Worm (Caenorhabditis elegans) whole organism, mixed stage, embryonic: Measurements from ENCODE around the gene sri-42.

Experiments
- M03D4.4 ChIP-seq: sonication (generic microtip); optimal IDR thresholded peaks from 2 replicates; lab custom pipeline; 2017; ENCODE audit warnings: mild to moderate bottlenecking, missing genetic modification characterization, missing compliant biosample characterization
- ceh-39 ChIP-seq: fragments of 150-350 bp; optimal IDR thresholded peaks from 2 replicates; lab custom pipeline; 2014; ENCODE audit warnings: missing biosample characterization, missing genetic modification characterization
- ceh-43 ChIP-seq: fragments of 200-800 bp; sonication (Bioruptor generic); optimal IDR thresholded peaks from 2 replicates; lab custom pipeline; 2018; ENCODE audit warnings: mild to moderate bottlenecking, missing genetic modification characterization, moderate library complexity, missing compliant biosample characterization
- ceh-83 ChIP-seq: fragments of 200-800 bp; sonication (Bioruptor generic); optimal IDR thresholded peaks from 2 replicates; lab custom pipeline; 2018; ENCODE audit warnings: mild to moderate bottlenecking, missing genetic modification characterization, missing compliant biosample characterization
- ces-1 ChIP-seq: fragments of 150-350 bp; optimal IDR thresholded peaks from 2 replicates; lab custom pipeline; 2014; ENCODE audit warnings: missing biosample characterization, missing genetic modification reagents, missing genetic modification characterization
- drap-1 ChIP-seq: fragments of 200-800 bp; sonication (Bioruptor generic); optimal IDR thresholded peaks from 3 replicates; lab custom pipeline; 2018; ENCODE audit warnings: mild to moderate bottlenecking, missing genetic modification characterization, missing compliant biosample characterization
- elt-1 ChIP-seq: sonication (generic microtip); optimal IDR thresholded peaks from 2 replicates; lab custom pipeline; 2017; ENCODE audit warnings: missing genetic modification characterization, mild to moderate bottlenecking, missing compliant biosample characterization, antibody characterized with exemption, moderate library complexity, borderline replicate concordance; ENCODE audit not compliant: insufficient read depth
- flh-1 ChIP-seq: fragments of 200-800 bp; sonication (Bioruptor generic); optimal IDR thresholded peaks from 2 replicates; lab custom pipeline; 2018; ENCODE audit warnings: mild to moderate bottlenecking, missing genetic modification characterization, moderate library complexity, missing compliant biosample characterization
- hlh-1 ChIP-seq: fragments of 150-350 bp; optimal IDR thresholded peaks from 2 replicates; lab custom pipeline; 2014; ENCODE audit warnings: missing biosample characterization, missing genetic modification reagents, missing genetic modification characterization
- lin-32 ChIP-seq: fragments of 200-800 bp; sonication (Bioruptor generic); optimal IDR thresholded peaks from 2 replicates; lab custom pipeline; 2018; ENCODE audit warnings: mild to moderate bottlenecking, missing genetic modification characterization, missing compliant biosample characterization
- mls-2 ChIP-seq: sonication (generic microtip); optimal IDR thresholded peaks from 2 replicates; lab custom pipeline; 2016; ENCODE audit warnings: mild to moderate bottlenecking, missing genetic modification characterization, moderate library complexity, missing compliant biosample characterization
- nhr-28 ChIP-seq: fragments of 150-350 bp; optimal IDR thresholded peaks from 2 replicates; lab custom pipeline; 2014; ENCODE audit warnings: missing biosample characterization, missing genetic modification characterization
- nhr-76 ChIP-seq: sonication (generic microtip); optimal IDR thresholded peaks from 2 replicates; lab custom pipeline; 2017; ENCODE audit warnings: missing biosample characterization, missing genetic modification characterization
- sem-2 ChIP-seq: fragments of 200-800 bp; sonication (Bioruptor generic); optimal IDR thresholded peaks from 2 replicates; lab custom pipeline; 2018; ENCODE audit warnings: mild to moderate bottlenecking, missing genetic modification characterization, missing compliant biosample characterization
- snpc-4 ChIP-seq: fragments of 150-350 bp; optimal IDR thresholded peaks from 2 replicates; lab custom pipeline; 2014; ENCODE audit warnings: missing biosample characterization, missing genetic modification characterization
- tbx-8 ChIP-seq: fragments of 200-800 bp; sonication (Bioruptor generic); optimal IDR thresholded peaks from 2 replicates; lab custom pipeline; 2018; ENCODE audit warnings: mild to moderate bottlenecking, missing genetic modification characterization, moderate library complexity, missing compliant biosample characterization
- unc-120 ChIP-seq: sonication (generic microtip); optimal IDR thresholded peaks from 2 replicates; lab custom pipeline; 2017; ENCODE audit warnings: missing genetic modification characterization, missing compliant biosample characterization; ENCODE audit not compliant: poor library complexity, severe bottlenecking
- unc-39 ChIP-seq: fragments of 150-350 bp; optimal IDR thresholded peaks from 2 replicates; lab custom pipeline; 2014; ENCODE audit warnings: missing biosample characterization, missing genetic modification characterization

Gene sri-42

DNA sequence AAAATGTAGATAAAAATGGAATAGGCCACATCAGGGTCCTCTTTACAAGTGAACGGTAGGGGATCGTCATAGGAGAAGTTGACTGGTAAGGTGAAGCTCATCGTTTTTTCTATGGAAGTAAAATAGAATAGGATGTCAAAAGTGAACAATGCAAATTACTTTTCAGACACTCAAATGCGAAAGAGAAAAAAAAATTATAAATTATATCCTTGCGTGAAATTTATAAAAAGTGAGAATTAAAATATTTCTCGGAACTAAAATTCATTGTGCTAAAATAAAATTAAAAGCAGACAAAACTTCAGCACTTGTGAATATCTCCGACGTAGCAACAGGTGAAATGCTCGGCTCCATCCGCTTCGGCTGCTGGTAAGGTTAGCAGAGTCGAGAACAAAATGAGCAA lies 49.4 kb downstream of the sri-42 start, which contains the start of gene srg-22:
srg-22 (minus strand) TSS at position 101 of the 400 bp plus-strand sequence.
- no peak for TF ChIP-seq M03D4.4 (tag; lab: Kevin White, UChicago)
- TF ChIP-seq hlh-1 (tag; lab: Kevin White, UChicago) = no peak
- TF ChIP-seq elt-1 (tag; lab: Kevin White, UChicago) = no peak
- TF ChIP-seq drap-1 (GFP tag; lab: Kevin White, UChicago) = no peak
- TF ChIP-seq sem-2 (GFP tag; lab: Kevin White, UChicago) = no peak
- no peak for TF ChIP-seq snpc-4 (tag; lab: Kevin White, UChicago)
- no peak for TF ChIP-seq unc-39 (tag; lab: Kevin White, UChicago)
- no peak for TF ChIP-seq lin-32
- no peak for TF ChIP-seq ces-1 (GFP tag; lab: Kevin White, UChicago)
- no peak for TF ChIP-seq tbx-8 (GFP tag; lab: Kevin White, UChicago)
- TF ChIP-seq nhr-76 (tag; lab: Kevin White, UChicago) = no peak
- TF ChIP-seq ceh-83 (GFP tag; lab: Kevin White, UChicago) = no peak
- TF ChIP-seq ceh-39 (tag; lab: Kevin White, UChicago) = no peak
- TF ChIP-seq mls-2 = no peak
- TF ChIP-seq ceh-43 (GFP tag; lab: Kevin White, UChicago) = no peak
- no peak for TF ChIP-seq nhr-28 (tag; lab: Kevin White, UChicago)
- TF ChIP-seq flh-1 (GFP tag; lab: Kevin White, UChicago) = no peak
- no peak for TF ChIP-seq unc-120 (tag; lab: Kevin White, UChicago)

ce11 chrII:3091268-3091667 lies 51.5 kb downstream of the sri-42 start, which contains the start of gene srg-21:
Gene srg-21 (minus strand): TSS chrII:3091368.
- no peak for TF ChIP-seq sem-2 (GFP tag; lab: Kevin White, UChicago)
